Worm (Caenorhabditis elegans): ENCODE data around the gene trap-2.

- TF ChIP-seq snpc-4 (tag; optimal IDR thresholded peaks at IDR 0.05) = no peak
- no peak for TF ChIP-seq lin-13 (GFP tag; optimal IDR thresholded peaks at IDR 0.05)
- TF ChIP-seq tlp-1 (tag; optimal IDR thresholded peaks at IDR 0.05) = no peak
Measured at ce11 chrX:726295-726694, 41.6 kb downstream of the trap-2 start.
